Worm (Caenorhabditis elegans): Measurements from ENCODE around the gene rab-30.

ce11 chrIII:10592074-10592473, 31.7 kb downstream of the rab-30 start:
- no peak for TF ChIP-seq Y55F3AM.14 (GFP tag; optimal IDR thresholded peaks at IDR 0.05)
- TF ChIP-seq ztf-11 (tag; optimal IDR thresholded peaks at IDR 0.05): no peak
- no peak for TF ChIP-seq elt-3 (tag; optimal IDR thresholded peaks at IDR 0.05)
- TF ChIP-seq egl-27 (tag; optimal IDR thresholded peaks at IDR 0.05): no peak
- TF ChIP-seq crh-2 (tag; optimal IDR thresholded peaks at IDR 0.05): no peak
- TF ChIP-seq snpc-4 (tag; optimal IDR thresholded peaks at IDR 0.05): no peak
- no peak for TF ChIP-seq nhr-6 (tag; optimal IDR thresholded peaks at IDR 0.05)
- TF ChIP-seq dmd-4 (tag; optimal IDR thresholded peaks at IDR 0.05): no peak
- TF ChIP-seq skn-1 (tag; optimal IDR thresholded peaks at IDR 0.05): no peak
- no peak for TF ChIP-seq aly-2 (tag; optimal IDR thresholded peaks at IDR 0.05)
- TF ChIP-seq nhr-10 (tag; optimal IDR thresholded peaks at IDR 0.05): no peak
- no peak for TF ChIP-seq lin-39 (tag; optimal IDR thresholded peaks at IDR 0.05)
